Fruit fly (Drosophila melanogaster) whole organism, embryonic: Measurements from ENCODE around the gene Polr3E.

Source experiments
- ATbp ChIP-seq: fragments of 200-800 bp; sonication (Bioruptor generic); optimal IDR thresholded peaks from 2 replicates; lab custom pipeline; 2017; ENCODE audit warnings: missing biosample characterization, mild to moderate bottlenecking, missing genetic modification characterization, missing genetic modification reagents
- B-H1 ChIP-seq: fragments of 200-800 bp; sonication (Bioruptor generic); IDR thresholded peaks from 3 replicates; pipeline ENCODE4 v1.3.6; 2022; ENCODE audit warnings: missing biosample characterization, missing genetic modification characterization
- Blimp-1 ChIP-seq: fragments of 200-800 bp; sonication (Bioruptor generic); optimal IDR thresholded peaks from 3 replicates; lab custom pipeline; 2018; ENCODE audit warnings: missing biosample characterization, missing genetic modification characterization, mild to moderate bottlenecking, moderate library complexity, missing genetic modification reagents
- CG14014 ChIP-seq: fragments of 200-800 bp; sonication (Bioruptor generic); IDR thresholded peaks from 2 replicates; pipeline ENCODE4 v1.3.6; 2022; ENCODE audit warnings: missing biosample characterization, missing genetic modification characterization
- CG14050 ChIP-seq: fragments of 200-800 bp; sonication (Bioruptor generic); IDR thresholded peaks from 3 replicates; pipeline ENCODE4 v1.3.6; 2022; ENCODE audit warnings: missing biosample characterization, missing genetic modification characterization
- CG1603 ChIP-seq: fragments of 200-800 bp; sonication (Bioruptor generic); optimal IDR thresholded peaks from 2 replicates; lab custom pipeline; 2019; ENCODE audit warnings: missing biosample characterization, mild to moderate bottlenecking, missing genetic modification characterization, moderate library complexity
- CG17385 ChIP-seq: fragments of 200-800 bp; sonication (Bioruptor generic); optimal IDR thresholded peaks from 3 replicates; lab custom pipeline; 2018; ENCODE audit warnings: missing biosample characterization, mild to moderate bottlenecking, missing genetic modification characterization
- CG17568 ChIP-seq: fragments of 200-800 bp; sonication (Bioruptor generic); optimal IDR thresholded peaks from 2 replicates; lab custom pipeline; 2018; ENCODE audit warnings: missing biosample characterization, mild to moderate bottlenecking, missing genetic modification characterization, moderate library complexity
- CG17612 ChIP-seq: fragments of 200-800 bp; sonication (Bioruptor generic); IDR thresholded peaks from 2 replicates; pipeline ENCODE4 v1.3.6; 2022; ENCODE audit warnings: missing biosample characterization, missing genetic modification characterization
- CG17829 ChIP-seq: fragments of 200-800 bp; optimal IDR thresholded peaks from 2 replicates; lab custom pipeline; 2019; ENCODE audit warnings: missing biosample characterization, mild to moderate bottlenecking, missing genetic modification characterization, moderate library complexity
- CG18764 ChIP-seq: fragments of 200-800 bp; sonication (Bioruptor generic); optimal IDR thresholded peaks from 3 replicates; lab custom pipeline; 2016; ENCODE audit warnings: missing biosample characterization, missing genetic modification characterization
- CG2116 ChIP-seq: fragments of 200-800 bp; sonication (Bioruptor generic); optimal IDR thresholded peaks from 3 replicates; lab custom pipeline; 2018; ENCODE audit warnings: missing biosample characterization, mild to moderate bottlenecking, missing genetic modification characterization
- CG32772 ChIP-seq: fragments of 200-800 bp; sonication (Bioruptor generic); IDR thresholded peaks from 2 replicates; pipeline ENCODE4 v1.3.6; 2022; ENCODE audit warnings: missing biosample characterization, missing genetic modification characterization
- CG3726 ChIP-seq: fragments of 200-800 bp; sonication (Bioruptor generic); IDR thresholded peaks from 3 replicates; pipeline ENCODE4, ENCODE4 v1.3.6; 2022; ENCODE audit warnings: missing biosample characterization, missing genetic modification characterization
- CG4360 ChIP-seq: fragments of 200-800 bp; sonication (Bioruptor generic); IDR thresholded peaks from 2 replicates; pipeline ENCODE4 v1.3.6; 2022; ENCODE audit warnings: missing biosample characterization, missing genetic modification characterization
- CG7987 ChIP-seq: fragments of 200-800 bp; sonication (Bioruptor generic); optimal IDR thresholded peaks from 2 replicates; lab custom pipeline; 2018; ENCODE audit warnings: missing biosample characterization, mild to moderate bottlenecking, missing genetic modification characterization, moderate library complexity
- CG8089 ChIP-seq: fragments of 200-800 bp; sonication (Bioruptor generic); optimal IDR thresholded peaks from 3 replicates; lab custom pipeline; 2016; ENCODE audit warnings: missing biosample characterization, missing genetic modification characterization
- CG8359 ChIP-seq: fragments of 200-800 bp; sonication (Bioruptor generic); optimal IDR thresholded peaks from 2 replicates; lab custom pipeline; 2017; ENCODE audit warnings: missing biosample characterization, mild to moderate bottlenecking, missing genetic modification characterization, borderline replicate concordance
- CG8944 ChIP-seq: fragments of 200-800 bp; sonication (Bioruptor generic); optimal IDR thresholded peaks from 3 replicates; lab custom pipeline; 2016; ENCODE audit warnings: missing biosample characterization, missing genetic modification characterization
- Dip2 ChIP-seq: fragments of 200-800 bp; sonication (Bioruptor generic); IDR thresholded peaks from 2 replicates; pipeline ENCODE4 v1.3.6; 2022; ENCODE audit warnings: missing biosample characterization, missing genetic modification characterization
- Dip3 ChIP-seq: fragments of 200-800 bp; sonication (Bioruptor generic); optimal IDR thresholded peaks from 3 replicates; lab custom pipeline; 2016; ENCODE audit warnings: missing biosample characterization, missing genetic modification characterization
- Dll ChIP-seq: fragments of 200-800 bp; sonication (Bioruptor generic); IDR thresholded peaks from 4 replicates; pipeline ENCODE4 v1.3.6; 2022; ENCODE audit warnings: missing biosample characterization, missing genetic modification characterization; ENCODE audit not compliant: partially characterized antibody
- E2f1 ChIP-seq: fragments of 200-800 bp; sonication (Bioruptor generic); IDR thresholded peaks from 2 replicates; pipeline ENCODE4 v1.3.6; 2022; ENCODE audit warnings: missing biosample characterization, missing genetic modification characterization
- Fer1 ChIP-seq: fragments of 200-800 bp; sonication (Bioruptor generic); optimal IDR thresholded peaks from 2 replicates; lab custom pipeline; 2017; ENCODE audit warnings: missing biosample characterization, mild to moderate bottlenecking, missing genetic modification characterization
- GATAe ChIP-seq: fragments of 200-800 bp; sonication (Bioruptor generic); conservative IDR thresholded peaks from 2 replicates; pipeline ENCODE4 v1.3.6; 2022; ENCODE audit warnings: missing biosample characterization, missing genetic modification characterization
- Hand ChIP-seq: fragments of 200-800 bp; sonication (Bioruptor generic); optimal IDR thresholded peaks from 2 replicates; lab custom pipeline; 2017; ENCODE audit warnings: mild to moderate bottlenecking, missing biosample characterization, missing genetic modification reagents, missing genetic modification characterization
- Hr3 ChIP-seq: fragments of 200-800 bp; sonication (Bioruptor generic); optimal IDR thresholded peaks from 3 replicates; lab custom pipeline; 2016; ENCODE audit warnings: missing biosample characterization, missing genetic modification characterization
- Kr ChIP-seq: fragments of 200-800 bp; sonication (Bioruptor generic); optimal IDR thresholded peaks from 2 replicates; lab custom pipeline; 2017; ENCODE audit warnings: missing biosample characterization, mild to moderate bottlenecking, missing genetic modification characterization
- Mrtf ChIP-seq: fragments of 200-800 bp; sonication (Bioruptor generic); IDR thresholded peaks from 3 replicates; pipeline ENCODE4 v1.3.6; 2022; ENCODE audit warnings: missing biosample characterization, missing genetic modification characterization
- NC2β ChIP-seq: fragments of 200-800 bp; sonication (Bioruptor generic); optimal IDR thresholded peaks from 2 replicates; lab custom pipeline; 2016; ENCODE audit warnings: missing biosample characterization, missing genetic modification characterization
- NfI ChIP-seq: fragments of 200-800 bp; sonication (Bioruptor generic); optimal IDR thresholded peaks from 3 replicates; lab custom pipeline; 2018; ENCODE audit warnings: missing biosample characterization, mild to moderate bottlenecking, missing genetic modification characterization, moderate library complexity
- Trl ChIP-seq, 3 experiments: fragments of >200 bp in 2 of 3; fragments of 200-800 bp in 1 of 3; sonication (Bioruptor generic) in 1 of 3; optimal IDR thresholded peaks; 2 replicates in 1 of 3; 3 replicates in 2 of 3; lab custom pipeline; 2016 to 2017; ENCODE audit warnings: missing biosample characterization in 1 of 3, missing genetic modification characterization in 1 of 3
- Usf ChIP-seq: fragments of 200-800 bp; sonication (Bioruptor generic); optimal IDR thresholded peaks from 2 replicates; lab custom pipeline; 2017; ENCODE audit warnings: missing genotype, missing biosample characterization, missing genetic modification characterization
- ap ChIP-seq: fragments of 200-800 bp; sonication (Bioruptor generic); IDR thresholded peaks from 2 replicates; pipeline ENCODE4 v1.3.6; 2022; ENCODE audit warnings: missing biosample characterization, missing genetic modification characterization
- ash1 ChIP-seq: fragments of 200-800 bp; sonication (Bioruptor generic); optimal IDR thresholded peaks from 2 replicates; lab custom pipeline; 2018; ENCODE audit warnings: missing biosample characterization, mild to moderate bottlenecking, missing genetic modification characterization
- cato ChIP-seq: fragments of 200-800 bp; sonication (Bioruptor generic); optimal IDR thresholded peaks from 2 replicates; lab custom pipeline; 2016; ENCODE audit warnings: missing biosample characterization, missing genetic modification characterization, borderline replicate concordance
- dmrt11E ChIP-seq: fragments of 200-800 bp; sonication (Bioruptor generic); optimal IDR thresholded peaks from 3 replicates; lab custom pipeline; 2018; ENCODE audit warnings: missing biosample characterization, mild to moderate bottlenecking, missing genetic modification characterization, moderate library complexity
- en ChIP-seq: fragments of 200-800 bp; sonication (Bioruptor generic); optimal IDR thresholded peaks from 2 replicates; lab custom pipeline; 2016; ENCODE audit warnings: missing biosample characterization, missing genetic modification characterization
- gro ChIP-seq: fragments of 200-800 bp; sonication (Bioruptor generic); optimal IDR thresholded peaks from 2 replicates; lab custom pipeline; 2016; ENCODE audit warnings: missing biosample characterization, missing genetic modification characterization
- gsb-n ChIP-seq: fragments of 200-800 bp; sonication (Bioruptor generic); optimal IDR thresholded peaks from 3 replicates; lab custom pipeline; 2018; ENCODE audit warnings: missing biosample characterization, mild to moderate bottlenecking, missing genetic modification characterization
- maf-S ChIP-seq: fragments of 200-800 bp; sonication (Bioruptor generic); optimal IDR thresholded peaks from 2 replicates; lab custom pipeline; 2016; ENCODE audit warnings: missing biosample characterization, missing genetic modification characterization
- mam ChIP-seq: fragments of 200-800 bp; sonication (Bioruptor generic); optimal IDR thresholded peaks from 3 replicates; lab custom pipeline; 2016; ENCODE audit warnings: missing biosample characterization, missing genetic modification characterization
- pita ChIP-seq: fragments of 200-800 bp; sonication (Bioruptor generic); optimal IDR thresholded peaks from 2 replicates; lab custom pipeline; 2017; ENCODE audit warnings: missing biosample characterization, mild to moderate bottlenecking, missing genetic modification characterization
- scrt ChIP-seq: fragments of 200-800 bp; sonication (Bioruptor generic); optimal IDR thresholded peaks from 2 replicates; lab custom pipeline; 2018; ENCODE audit warnings: missing biosample characterization, mild to moderate bottlenecking, missing genetic modification characterization, moderate library complexity
- sug ChIP-seq: fragments of 200-800 bp; optimal IDR thresholded peaks from 2 replicates; lab custom pipeline; 2019; ENCODE audit warnings: missing biosample characterization, mild to moderate bottlenecking, missing genetic modification characterization, moderate library complexity
- tna ChIP-seq: fragments of 200-800 bp; sonication (Bioruptor generic); IDR thresholded peaks from 2 replicates; pipeline ENCODE4 v1.3.6; 2022; ENCODE audit warnings: missing biosample characterization, missing genetic modification characterization; ENCODE audit not compliant: partially characterized antibody
- tx ChIP-seq: fragments of 200-800 bp; sonication (Bioruptor generic); optimal IDR thresholded peaks from 2 replicates; lab custom pipeline; 2016; ENCODE audit warnings: missing biosample characterization, missing genetic modification characterization
- unpg ChIP-seq: fragments of 200-800 bp; sonication (Bioruptor generic); optimal IDR thresholded peaks from 3 replicates; lab custom pipeline; 2018; ENCODE audit warnings: missing biosample characterization, mild to moderate bottlenecking, missing genetic modification characterization, moderate library complexity
- wek ChIP-seq: fragments of 200-800 bp; sonication (Bioruptor generic); optimal IDR thresholded peaks from 3 replicates; lab custom pipeline; 2018; ENCODE audit warnings: missing biosample characterization, mild to moderate bottlenecking, missing genetic modification characterization, moderate library complexity

The Polr3E gene

DNA sequence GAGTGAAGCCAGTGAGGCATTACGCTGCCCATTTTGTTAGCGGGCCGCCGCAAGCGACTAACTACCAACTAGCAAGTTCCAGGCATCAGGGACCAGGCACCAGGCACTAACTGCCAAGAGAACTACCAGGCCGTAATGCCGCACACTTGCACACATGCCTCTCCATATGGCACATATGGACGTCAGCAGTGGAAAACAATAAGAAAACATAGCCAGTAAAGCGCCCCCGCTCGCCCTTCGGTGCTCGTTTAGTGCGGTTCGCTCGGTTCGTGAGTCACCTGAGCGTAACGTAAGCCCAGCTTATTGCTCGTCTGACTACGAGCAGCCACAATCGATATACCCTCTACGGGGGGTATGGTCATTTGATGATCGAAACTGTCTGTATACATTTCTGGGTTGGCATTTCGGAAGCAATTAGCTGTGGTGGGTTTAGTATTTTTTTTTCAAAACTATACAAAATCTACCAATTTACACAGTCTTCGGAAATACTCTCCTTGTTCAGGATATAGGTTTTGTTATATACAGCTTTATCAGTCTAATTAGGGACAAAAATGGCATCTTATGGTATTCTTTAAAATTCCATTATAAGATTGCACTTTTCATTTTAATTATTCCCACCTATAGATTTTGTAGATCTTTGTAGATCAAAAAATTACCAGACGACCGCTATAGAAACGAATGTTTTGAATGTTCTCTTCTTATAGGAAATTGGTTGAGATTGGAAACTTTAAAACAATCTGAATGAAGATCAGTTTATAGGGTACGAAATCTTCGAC is 25.4 kb downstream of the Polr3E start (continued):
- TF ChIP-seq pita (GFP tag; lab: Kevin White, UChicago): no peak
- no peak for TF ChIP-seq ap
- no peak for TF ChIP-seq Fer1 (GFP tag; lab: Kevin White, UChicago)
- TF ChIP-seq CG7987: no peak
- TF ChIP-seq CG2116: no peak
- TF ChIP-seq NC2β (GFP tag; lab: Kevin White, UChicago): no peak
- no peak for TF ChIP-seq B-H1 (GFP tag; lab: Robert Waterston, UW)
- TF ChIP-seq gro: no peak
- no peak for TF ChIP-seq GATAe (GFP tag; lab: Robert Waterston, UW)
- TF ChIP-seq ATbp: no peak
- peak; percentile 39 for TF ChIP-seq mam (GFP tag; lab: Kevin White, UChicago)
- TF ChIP-seq CG3726 (GFP tag; lab: Robert Waterston, UW): no peak
- no peak for TF ChIP-seq tna (GFP tag; lab: Robert Waterston, UW)
- no peak for TF ChIP-seq Dip3 (GFP tag; lab: Kevin White, UChicago)
- 0 out of 3 replicates have a peak, but pooled peaks have one; percentile 4 for TF ChIP-seq Mrtf
- no peak for TF ChIP-seq en (GFP tag; lab: Kevin White, UChicago)
- TF ChIP-seq Kr (GFP tag; lab: Kevin White, UChicago): no peak
- TF ChIP-seq CG8359 (GFP tag; lab: Kevin White, UChicago): no peak
- no peak for TF ChIP-seq Usf (GFP tag; lab: Kevin White, UChicago)
- TF ChIP-seq CG17385: peak; percentile 27
- TF ChIP-seq E2f1: 0 out of 2 replicates have a peak, but pooled peaks have one; percentile 15
- no peak for TF ChIP-seq unpg
- TF ChIP-seq CG17829 (tag; lab: Kevin White, UChicago): no peak
- TF ChIP-seq CG8944 (GFP tag; lab: Kevin White, UChicago): no peak
- TF ChIP-seq CG18764 (GFP tag; lab: Kevin White, UChicago): no peak
- peak; percentile 16 for TF ChIP-seq sug
- TF ChIP-seq scrt (GFP tag; lab: Kevin White, UChicago): no peak
- no peak for TF ChIP-seq maf-S
- no peak for TF ChIP-seq Blimp-1
- TF ChIP-seq Dll (GFP tag; lab: Robert Waterston, UW): no peak; the same call in 3 of the 4 replicates
- TF ChIP-seq CG14014: no peak
- peak; percentile 4 for TF ChIP-seq Hr3 (GFP tag; lab: Kevin White, UChicago)
- no peak for TF ChIP-seq CG17568 (GFP tag; lab: Kevin White, UChicago)
- TF ChIP-seq CG32772 (GFP tag; lab: Robert Waterston, UW): no peak
- no peak for TF ChIP-seq NfI (GFP tag; lab: Kevin White, UChicago)
- no peak for TF ChIP-seq gsb-n (tag; lab: Kevin White, UChicago)
- TF ChIP-seq Hand (GFP tag; lab: Kevin White, UChicago): no peak
- TF ChIP-seq CG17612: no peak
- no peak for TF ChIP-seq dmrt11E (tag; lab: Kevin White, UChicago)
- no peak for TF ChIP-seq CG4360 (GFP tag; lab: Robert Waterston, UW)
- no peak for TF ChIP-seq Dip2 (GFP tag; lab: Robert Waterston, UW)
- no peak for TF ChIP-seq tx
- TF ChIP-seq CG8089: no peak
- no peak for TF ChIP-seq Trl (optimal IDR thresholded peaks at IDR 0.05; lab: Kevin White, UChicago)
- no peak for TF ChIP-seq Trl (GFP tag; optimal IDR thresholded peaks at IDR 0.05; lab: Kevin White, UChicago)
- no peak for TF ChIP-seq ash1 (GFP tag; lab: Kevin White, UChicago)
- TF ChIP-seq cato (GFP tag; lab: Kevin White, UChicago): no peak
- TF ChIP-seq CG14050 (GFP tag; lab: Robert Waterston, UW): no peak
- TF ChIP-seq wek (GFP tag; lab: Kevin White, UChicago): no peak
- no peak for TF ChIP-seq CG1603
